Fruit fly (Drosophila melanogaster): ENCODE measurements around the gene Jon66Cii.
A peak's percentile ranks its signal among the peaks of the same experiment; 100 is the strongest.

Gene Jon66Cii

DNA sequence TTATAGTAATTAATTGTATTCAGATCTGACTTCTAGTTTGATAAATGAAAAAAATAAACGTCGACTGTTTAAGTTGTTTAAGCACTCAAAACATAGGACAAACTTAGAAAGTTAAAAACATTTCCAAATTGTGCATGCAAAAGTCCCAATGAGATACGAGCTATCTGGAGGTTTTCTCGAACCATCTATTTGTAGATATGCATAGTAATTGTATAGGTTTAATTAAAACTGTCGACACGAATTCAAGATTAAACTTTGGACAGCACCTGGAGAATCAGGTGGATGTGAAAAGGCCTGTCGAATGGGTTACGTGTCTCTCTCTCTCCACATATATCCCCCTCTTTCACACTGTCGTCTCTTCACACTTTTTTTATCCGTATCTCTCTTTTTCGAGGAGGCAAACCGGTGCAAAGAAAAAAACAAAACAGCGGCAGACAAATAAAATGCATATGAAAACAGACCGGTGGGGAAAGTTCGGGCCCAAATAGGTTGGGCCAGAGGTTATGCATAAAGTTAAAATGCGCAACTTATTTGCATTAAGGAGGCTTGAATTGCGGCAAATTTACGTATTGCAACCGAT, 33.3 kb downstream of the Jon66Cii start:
- TF ChIP-seq noc (tag; optimal IDR thresholded peaks at IDR 0.05), result no peak

dm6 chr3L:8358776-8359455, 34.5 kb downstream of the Jon66Cii start:
- peak; percentile 60 for TF ChIP-seq noc (tag; optimal IDR thresholded peaks at IDR 0.05)

- peak; percentile 27 for TF ChIP-seq noc (tag; optimal IDR thresholded peaks at IDR 0.05)
Observed at dm6 chr3L:8358138-8358537, 35.3 kb downstream of the Jon66Cii start.

- TF ChIP-seq noc (tag; optimal IDR thresholded peaks at IDR 0.05), result no peak
Observed at dm6 chr3L:8356196-8356595, 37.3 kb downstream of the Jon66Cii start, which contains the start of gene Culd. Culd (minus strand) TSS chr3L:8356296.

- no peak for TF ChIP-seq noc (tag; optimal IDR thresholded peaks at IDR 0.05)
Observed at dm6 chr3L:8347346-8347745, 46.1 kb downstream of the Jon66Cii start.

dm6 chr3L:8346100-8346980, 47.1 kb downstream of the Jon66Cii start, which contains the start of the genes CG7182 and GAPcenA:
CG7182 (minus strand) TSS chr3L:8346382.
GAPcenA (plus strand) TSS chr3L:8346561.
- peak; percentile 81 for TF ChIP-seq noc (tag; optimal IDR thresholded peaks at IDR 0.05)

DNA sequence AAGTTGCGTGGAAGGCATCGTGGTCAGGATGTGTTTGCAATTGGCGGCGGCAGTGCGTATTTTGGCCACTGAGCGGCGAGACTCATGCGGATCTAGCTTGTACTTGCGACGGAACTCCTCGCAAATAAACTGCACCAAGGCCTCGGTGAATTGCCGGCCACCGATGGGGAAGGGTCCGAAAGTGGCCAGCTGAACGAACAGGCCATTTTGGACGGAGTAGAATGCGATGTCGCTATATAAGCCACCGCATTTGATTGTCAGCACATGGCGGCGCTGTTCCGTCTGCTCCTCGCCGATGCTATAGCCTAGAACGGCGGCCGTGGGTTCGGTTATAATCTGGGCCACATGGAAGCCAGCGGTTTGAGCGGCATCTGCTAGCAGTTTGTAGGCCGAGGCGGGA, 48.3 kb downstream of the Jon66Cii start:
- no peak for TF ChIP-seq noc (tag; optimal IDR thresholded peaks at IDR 0.05)

Data from whole organism, larva.